Fruit fly (Drosophila melanogaster): Measurements from ENCODE around the gene CG42554.

The CG42554 gene

DNA sequence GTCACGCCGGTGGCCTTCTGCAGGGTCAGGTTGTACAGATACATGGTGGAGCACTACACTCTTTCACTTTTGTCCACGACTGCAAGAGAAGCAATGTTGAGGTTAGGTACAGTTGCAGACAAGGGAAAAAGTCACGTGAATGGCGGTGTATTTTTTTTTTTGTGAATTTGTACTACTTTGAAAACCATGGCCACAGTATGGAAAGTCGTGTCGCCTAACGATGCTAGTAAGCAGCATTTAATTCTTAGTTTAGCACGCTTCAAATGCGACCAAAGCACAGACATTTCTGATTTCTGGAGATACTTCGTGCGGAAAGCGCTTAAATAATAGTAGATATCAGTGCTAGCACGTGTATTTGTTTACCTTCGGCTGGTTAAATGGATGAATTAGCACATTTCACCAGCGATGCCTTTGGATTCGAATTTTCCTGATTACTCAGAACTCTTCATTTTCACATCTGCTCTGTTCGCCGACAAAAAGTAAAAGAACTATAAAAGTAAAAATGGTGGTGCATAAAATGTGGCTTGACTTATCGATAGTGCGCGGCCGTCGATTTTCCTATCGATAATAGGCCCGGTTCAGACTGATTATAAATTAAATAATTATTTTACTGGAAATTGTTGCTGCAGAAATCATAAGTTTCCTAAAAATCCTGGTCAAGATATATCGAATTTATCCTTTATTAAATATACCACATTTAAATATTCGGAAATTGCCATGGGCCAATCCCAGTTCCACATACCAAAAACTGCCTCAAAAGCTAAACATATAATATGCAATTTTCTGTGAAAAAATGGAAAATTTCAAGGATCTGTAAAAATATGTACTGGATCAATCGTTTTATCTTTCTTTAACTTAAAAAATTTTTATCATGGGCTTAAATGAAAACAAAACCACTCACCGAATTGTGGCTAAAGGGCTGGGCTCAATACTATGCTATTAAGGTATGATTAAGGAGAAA is 2.3 kb upstream of the CG42554 start, which contains the start of gene Sf3b3 (continued):
- TF ChIP-seq cyc (GFP tag; optimal IDR thresholded peaks at IDR 0.05) (peak; percentile 27), net (GFP tag; optimal IDR thresholded peaks at IDR 0.05) (no peak), dac (GFP tag; optimal IDR thresholded peaks at IDR 0.05) (no peak), vri (GFP tag; optimal IDR thresholded peaks at IDR 0.05) (no peak), CG3919 (GFP tag; optimal IDR thresholded peaks at IDR 0.05) (no peak), CG4318 (GFP tag; optimal IDR thresholded peaks at IDR 0.05) (no peak), Hr38 (GFP tag; optimal IDR thresholded peaks at IDR 0.05) (no peak), CG6854 (GFP tag; optimal IDR thresholded peaks at IDR 0.05) (peak; percentile 80), spab (GFP tag; optimal IDR thresholded peaks at IDR 0.05) (no peak), CG7368 (GFP tag; optimal IDR thresholded peaks at IDR 0.05) (no peak), CG11294 (GFP tag; IDR thresholded peaks at IDR 0.05) (no peak), topi (GFP tag; optimal IDR thresholded peaks at IDR 0.05) (peak; percentile 9), Eip78C (GFP tag) (peak; percentile 78), OdsH (GFP tag; optimal IDR thresholded peaks at IDR 0.05) (no peak), CG31627 (GFP tag; optimal IDR thresholded peaks at IDR 0.05) (no peak), CG11762 (GFP tag; optimal IDR thresholded peaks at IDR 0.05; ENCODE audit: insufficient read depth) (no peak), ss (GFP tag; optimal IDR thresholded peaks at IDR 0.05) (peak; percentile 14 to 38), lz (GFP tag; optimal IDR thresholded peaks at IDR 0.05) (no peak), Sox15 (GFP tag; optimal IDR thresholded peaks at IDR 0.05) (no peak), Hr39 (GFP tag; optimal IDR thresholded peaks at IDR 0.05) (no peak)

DNA sequence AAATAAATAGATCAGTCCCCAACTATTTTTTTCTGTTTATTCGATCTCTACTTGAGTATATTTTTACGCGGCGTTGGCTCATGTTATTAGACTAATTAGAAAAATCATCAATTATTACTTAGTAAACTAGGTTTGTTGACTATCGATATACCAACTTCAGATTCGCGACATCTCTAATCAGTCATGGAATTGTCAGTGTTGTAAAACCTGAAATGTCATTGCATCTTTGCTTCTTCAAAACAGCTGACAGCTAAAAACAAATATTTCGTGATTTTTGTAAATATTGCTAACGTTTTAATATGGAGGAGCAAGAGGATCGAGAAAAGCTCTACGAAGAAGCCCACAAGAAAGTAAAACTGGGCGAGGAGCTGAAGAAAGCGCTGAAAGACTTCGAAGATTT is 1.6 kb upstream of the CG42554 start, which contains the start of gene CG42553:
TSS of gene CG42553 (plus strand) at position 216 of the 400 bp plus-strand sequence.
- peak; percentile 66 for TF ChIP-seq fkh (GFP tag; optimal IDR thresholded peaks at IDR 0.05)
- no peak for TF ChIP-seq Met (GFP tag; optimal IDR thresholded peaks at IDR 0.05)

DNA sequence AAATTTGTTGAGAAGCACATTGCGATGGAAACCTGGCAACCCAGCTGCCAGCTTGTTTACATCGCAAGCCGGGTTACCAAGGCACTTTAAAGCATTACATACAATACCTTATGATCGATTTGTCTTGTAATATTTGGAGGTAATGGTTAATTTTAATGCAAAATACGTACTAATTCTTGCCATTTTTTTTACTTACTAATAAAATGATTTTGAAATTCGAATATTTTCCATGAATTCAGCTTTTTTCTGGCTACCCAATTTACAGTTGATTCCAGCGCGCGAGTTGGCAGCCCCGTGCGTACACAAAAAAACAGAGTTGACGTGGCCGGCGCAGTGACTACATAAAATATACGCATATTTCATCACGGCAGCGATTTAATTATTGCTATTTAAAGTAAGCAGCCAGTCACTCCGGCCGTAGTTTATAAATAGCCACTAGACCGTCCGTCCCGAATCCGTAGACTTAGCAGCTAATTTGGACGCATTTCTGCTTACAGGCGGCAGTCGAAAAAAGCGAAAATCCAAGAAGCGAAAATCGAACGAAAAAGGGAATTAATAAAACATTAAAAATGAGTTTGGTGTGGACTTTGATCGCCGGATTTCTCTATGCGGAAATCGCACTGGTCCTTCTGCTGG is 2.2 kb downstream of the CG42554 start, which contains the start of the genes CG13901 and CG13887:
TSS of gene CG13901 (minus strand) at position 270 of the 636 bp plus-strand sequence.
TSS of gene CG13887 (plus strand) at position 310 of the 636 bp plus-strand sequence.
- TF ChIP-seq Met (GFP tag; optimal IDR thresholded peaks at IDR 0.05) (peak; percentile 90), fd85E (GFP tag; optimal IDR thresholded peaks at IDR 0.05) (peak; percentile 25), CG6854 (GFP tag; optimal IDR thresholded peaks at IDR 0.05) (peak; percentile 83), Sox102F (GFP tag; optimal IDR thresholded peaks at IDR 0.05) (no peak), CG3032 (tag; optimal IDR thresholded peaks at IDR 0.05) (peak; percentile 88), topi (GFP tag; optimal IDR thresholded peaks at IDR 0.05) (peak; percentile 89), svp (GFP tag) (no peak), CG8119 (GFP tag; IDR thresholded peaks at IDR 0.05) (peak; percentile 80), CG32006 (GFP tag; optimal IDR thresholded peaks at IDR 0.05) (peak; percentile 89), CG6276 (GFP tag; optimal IDR thresholded peaks at IDR 0.05) (peak; percentile 33), CG11294 (GFP tag; IDR thresholded peaks at IDR 0.05) (peak; percentile 76), CG9139 (GFP tag; optimal IDR thresholded peaks at IDR 0.05) (peak; percentile 35), CG11902 (GFP tag; optimal IDR thresholded peaks at IDR 0.05) (peak; percentile 84), vri (GFP tag; optimal IDR thresholded peaks at IDR 0.05) (peak; percentile 90), CG4318 (GFP tag; optimal IDR thresholded peaks at IDR 0.05) (no peak), pdm3 (GFP tag; optimal IDR thresholded peaks at IDR 0.05) (no peak), CG6792 (GFP tag; optimal IDR thresholded peaks at IDR 0.05) (peak; percentile 83), CG31627 (GFP tag; optimal IDR thresholded peaks at IDR 0.05) (peak; percentile 95), Gug (GFP tag; IDR thresholded peaks at IDR 0.05) (peak; percentile 82), Hr39 (GFP tag; optimal IDR thresholded peaks at IDR 0.05) (peak; percentile 94), dac (GFP tag; optimal IDR thresholded peaks at IDR 0.05) (peak; percentile 83), acj6 (GFP tag; optimal IDR thresholded peaks at IDR 0.05) (peak; percentile 92), Ets96B (tag; optimal IDR thresholded peaks at IDR 0.05) (peak; percentile 84), Ets21C (GFP tag; optimal IDR thresholded peaks at IDR 0.05) (peak; percentile 91), net (GFP tag; optimal IDR thresholded peaks at IDR 0.05) (peak; percentile 82), fkh (GFP tag; optimal IDR thresholded peaks at IDR 0.05) (peak; percentile 99), spab (GFP tag; optimal IDR thresholded peaks at IDR 0.05) (no peak), Smox (GFP tag; optimal IDR thresholded peaks at IDR 0.05) (no peak), OdsH (GFP tag; optimal IDR thresholded peaks at IDR 0.05) (peak; percentile 93), CG15336 (GFP tag; IDR thresholded peaks at IDR 0.05) (peak; percentile 72), CG34406 (GFP tag; optimal IDR thresholded peaks at IDR 0.05) (peak; percentile 90), CG10669 (GFP tag; optimal IDR thresholded peaks at IDR 0.05) (peak; percentile 82), esn (GFP tag; optimal IDR thresholded peaks at IDR 0.05) (peak; percentile 93), eg (GFP tag; IDR thresholded peaks at IDR 0.05) (peak; percentile 89), CG16779 (tag; optimal IDR thresholded peaks at IDR 0.05) (no peak)

Data from whole organism, prepupa.